Fruit fly (Drosophila melanogaster) whole organism: ENCODE results near the gene CG9664.
A peak's percentile ranks its signal among the peaks of the same experiment; 100 is the strongest.

Experiments used
- CG8478 ChIP-seq: fragments of >200 bp; optimal IDR thresholded peaks from 2 replicates; lab custom pipeline; 2018; ENCODE audit warnings: inconsistent platforms
- Dll ChIP-seq: fragments of >200 bp; optimal IDR thresholded peaks from 2 replicates; lab custom pipeline; 2017
- EcR ChIP-seq, 2 experiments: fragments of >200 bp; optimal IDR thresholded peaks; 2 replicates each; lab custom pipeline; 2017; ENCODE audit warnings: missing biosample characterization in 2 of 2, missing genetic modification characterization in 2 of 2, missing genetic modification reagents in 2 of 2
- pan ChIP-seq: fragments of >200 bp; optimal IDR thresholded peaks from 2 replicates; lab custom pipeline; 2017
- psq ChIP-seq: fragments of >200 bp; optimal IDR thresholded peaks from 2 replicates; lab custom pipeline; 2017
- usp ChIP-seq: fragments of >200 bp; optimal IDR thresholded peaks from 2 replicates; lab custom pipeline; 2017; ENCODE audit warnings: missing biosample characterization, missing genetic modification characterization, mixed read lengths

The CG9664 gene

DNA sequence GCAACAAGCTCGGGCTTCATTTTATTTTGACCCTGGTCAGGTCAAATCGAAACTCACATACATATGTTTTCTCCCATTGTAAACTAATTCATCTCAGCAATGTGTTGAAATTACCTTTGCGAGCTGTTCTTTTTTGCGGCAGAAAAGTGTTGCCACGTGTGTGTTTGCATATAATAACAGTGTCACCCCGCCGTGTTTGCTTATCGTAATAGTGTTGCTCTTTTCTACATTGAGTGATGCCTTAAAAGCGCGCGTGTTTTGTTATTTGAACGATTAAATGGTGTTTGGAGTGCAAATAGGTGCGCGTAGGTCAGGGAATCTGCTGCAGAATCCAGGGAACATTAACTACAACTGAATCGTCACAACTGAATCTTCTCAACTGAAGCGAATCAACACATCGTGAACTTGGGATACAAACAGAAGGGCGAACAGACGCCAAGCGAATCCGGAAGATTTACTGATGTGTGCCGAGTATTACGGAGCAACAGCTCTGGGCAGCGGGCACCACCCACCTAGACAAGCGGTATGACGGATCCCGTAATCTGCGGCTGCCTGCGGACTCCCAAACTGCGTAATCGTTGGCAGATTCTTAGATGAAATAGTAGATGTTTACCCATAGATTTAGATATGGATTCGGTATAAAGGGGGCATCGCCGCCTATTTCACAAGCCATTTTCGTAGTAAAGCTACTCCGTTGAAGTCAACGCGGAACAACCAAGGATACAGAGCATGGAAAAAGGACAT, 14.2 kb upstream of the CG9664 start, which contains the start of gene CG15406:
TSS of gene CG15406 (plus strand) at position 694 of the 744 bp plus-strand sequence.
- TF ChIP-seq pan (lab: Kevin White, UChicago) (no peak), usp (GFP tag; lab: Kevin White, UChicago) (no peak), EcR (GFP tag; optimal IDR thresholded peaks at IDR 0.05; lab: Kevin White, UChicago) (no peak), psq (lab: Kevin White, UChicago) (no peak), CG8478 (lab: Kevin White, UChicago) (no peak), Dll (lab: Kevin White, UChicago) (no peak)

DNA sequence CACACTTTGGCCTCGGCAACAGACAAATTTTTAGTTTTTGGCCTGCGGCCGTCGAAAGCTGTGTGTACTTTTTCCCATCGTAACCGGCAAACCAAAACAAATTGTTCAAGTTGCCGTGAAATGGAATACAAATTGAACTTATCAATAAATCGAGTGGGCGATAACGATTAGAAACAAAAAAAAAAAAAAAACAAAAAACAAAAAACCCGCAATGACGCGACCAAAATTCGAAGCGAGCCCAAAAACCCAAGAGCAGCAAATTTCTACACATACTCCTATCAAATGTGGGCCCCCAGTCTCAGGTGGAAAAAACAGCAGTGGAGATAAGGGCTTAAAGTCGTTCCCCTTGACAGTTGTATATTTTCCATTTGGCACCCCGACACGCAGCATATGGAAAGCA, 12.7 kb upstream of the CG9664 start:
- TF ChIP-seq pan (lab: Kevin White, UChicago) (no peak), CG8478 (lab: Kevin White, UChicago) (no peak), psq (lab: Kevin White, UChicago) (no peak), usp (GFP tag; lab: Kevin White, UChicago) (no peak), EcR (GFP tag; optimal IDR thresholded peaks at IDR 0.05; lab: Kevin White, UChicago) (no peak), Dll (lab: Kevin White, UChicago) (no peak)

DNA sequence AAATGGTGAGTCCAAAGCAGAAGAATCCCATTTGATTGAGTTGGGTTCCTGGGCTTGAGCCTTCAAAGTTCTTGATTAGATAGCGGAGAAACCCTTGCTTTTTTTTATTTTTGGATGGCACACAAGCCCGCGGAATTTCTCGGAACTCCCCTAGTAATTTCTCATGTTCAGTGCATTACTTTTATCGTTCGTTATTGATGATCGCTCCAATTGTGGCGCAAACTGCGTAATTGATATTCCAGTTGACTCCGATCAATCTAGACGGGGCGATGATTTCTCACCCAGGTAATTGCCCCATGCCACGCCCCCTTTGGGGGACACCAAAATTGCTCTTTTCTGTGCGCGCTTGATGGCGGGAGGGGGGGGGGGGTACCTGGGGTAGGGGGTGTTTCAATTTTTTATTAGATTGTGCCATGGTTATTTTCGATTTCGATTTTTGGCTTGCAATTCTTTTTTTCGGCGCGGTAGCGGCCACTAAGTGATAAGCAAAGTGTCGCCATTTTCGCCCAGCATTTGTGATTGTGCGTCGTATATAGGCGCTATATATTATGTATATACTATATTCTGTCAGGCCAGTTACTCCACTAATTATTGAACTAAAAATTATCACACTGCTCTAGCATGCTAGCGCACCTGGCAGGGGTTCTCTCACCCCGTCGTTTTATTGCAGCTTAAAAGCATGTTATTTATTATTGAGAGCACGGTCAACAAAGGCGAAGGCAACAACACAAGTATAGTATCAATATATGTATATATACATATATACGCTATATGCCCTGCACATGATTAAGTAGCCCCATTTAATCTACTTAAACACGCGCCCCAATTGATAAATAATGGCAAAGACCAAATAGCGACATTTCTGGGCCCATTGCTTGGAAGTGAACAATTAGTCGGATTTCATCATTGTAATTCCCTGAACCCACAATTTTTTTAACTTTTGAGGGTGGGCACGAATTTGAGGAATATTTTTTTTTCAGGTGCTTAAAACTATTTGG, 10.6 kb upstream of the CG9664 start:
- TF ChIP-seq psq (lab: Kevin White, UChicago) = no peak
- no peak for TF ChIP-seq CG8478 (lab: Kevin White, UChicago)
- TF ChIP-seq EcR (GFP tag; optimal IDR thresholded peaks at IDR 0.05; lab: Kevin White, UChicago) = no peak

DNA sequence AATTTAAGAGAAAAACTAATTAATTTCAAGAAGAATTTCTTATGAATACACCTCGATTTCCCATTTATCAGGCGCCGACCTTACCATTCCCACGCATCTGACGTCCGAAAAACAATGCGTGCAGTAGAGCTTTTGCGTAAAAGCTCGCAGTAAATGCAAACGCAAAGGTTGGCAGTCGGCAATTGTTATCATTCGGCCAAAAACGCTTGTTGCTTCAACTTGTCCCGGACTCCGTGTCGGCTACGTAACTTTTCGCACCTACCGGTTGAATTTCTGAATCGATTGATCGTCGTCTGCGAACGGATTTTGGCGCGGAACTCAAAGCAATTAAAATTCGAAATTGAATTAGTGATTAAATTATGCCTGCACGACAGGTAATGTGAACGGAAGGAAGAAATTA, 9.4 kb upstream of the CG9664 start, which contains the start of gene CG3277:
TSS of gene CG3277 (plus strand) at position 208 of the 400 bp plus-strand sequence.
- TF ChIP-seq EcR (GFP tag; optimal IDR thresholded peaks at IDR 0.05; lab: Kevin White, UChicago) (no peak), pan (lab: Kevin White, UChicago) (no peak), usp (GFP tag; lab: Kevin White, UChicago) (no peak), CG8478 (lab: Kevin White, UChicago) (no peak), Dll (lab: Kevin White, UChicago) (no peak), psq (lab: Kevin White, UChicago) (no peak)

DNA sequence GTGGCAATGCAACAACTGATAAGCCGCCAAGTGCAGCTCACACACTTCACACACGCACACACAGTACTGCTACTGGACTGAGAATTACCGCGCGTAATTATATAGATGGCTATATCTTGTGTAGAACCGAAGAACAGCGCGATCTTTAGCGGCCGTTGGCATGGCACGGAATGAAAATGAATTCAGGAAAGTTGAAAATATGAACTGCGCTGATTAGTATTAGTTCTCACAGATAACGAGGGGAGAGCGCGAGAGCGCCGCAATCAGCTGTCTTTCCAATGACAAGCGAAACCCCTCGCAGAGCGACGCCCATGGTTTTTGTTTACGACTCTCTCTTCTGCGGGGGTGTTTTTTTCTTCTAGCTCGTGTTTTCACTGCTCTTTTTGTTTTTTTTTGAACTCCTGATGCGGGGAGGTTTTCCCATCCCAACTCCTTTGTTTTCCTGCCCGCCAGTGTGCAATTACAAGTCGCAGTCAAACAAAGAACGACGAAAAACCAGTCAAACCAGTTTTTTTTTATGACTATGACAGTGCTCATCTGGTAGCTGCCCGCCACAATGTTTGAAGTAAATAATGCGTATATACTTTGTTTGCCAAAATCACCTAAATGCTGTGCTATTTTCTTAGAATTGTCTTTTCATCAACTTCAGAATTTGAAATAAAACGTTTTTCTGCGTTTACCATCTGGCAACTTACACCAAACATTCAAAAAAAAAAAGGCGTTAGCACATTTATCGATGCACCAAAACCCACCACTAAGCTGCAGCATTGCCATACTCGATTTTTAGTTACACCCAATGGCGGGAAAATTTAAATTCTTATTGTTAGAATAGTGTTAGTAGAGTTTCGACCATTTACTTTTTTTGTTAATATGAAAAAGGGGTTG, 8.7 kb upstream of the CG9664 start, which contains the start of gene CG9663:
TSS of gene CG9663 (minus strand) at position 173 of the 885 bp plus-strand sequence.
- peak in 1 of 2 experiments; percentile 5 for TF ChIP-seq EcR (GFP tag; optimal IDR thresholded peaks at IDR 0.05; lab: Kevin White, UChicago)
- TF ChIP-seq pan (lab: Kevin White, UChicago) = no peak

DNA sequence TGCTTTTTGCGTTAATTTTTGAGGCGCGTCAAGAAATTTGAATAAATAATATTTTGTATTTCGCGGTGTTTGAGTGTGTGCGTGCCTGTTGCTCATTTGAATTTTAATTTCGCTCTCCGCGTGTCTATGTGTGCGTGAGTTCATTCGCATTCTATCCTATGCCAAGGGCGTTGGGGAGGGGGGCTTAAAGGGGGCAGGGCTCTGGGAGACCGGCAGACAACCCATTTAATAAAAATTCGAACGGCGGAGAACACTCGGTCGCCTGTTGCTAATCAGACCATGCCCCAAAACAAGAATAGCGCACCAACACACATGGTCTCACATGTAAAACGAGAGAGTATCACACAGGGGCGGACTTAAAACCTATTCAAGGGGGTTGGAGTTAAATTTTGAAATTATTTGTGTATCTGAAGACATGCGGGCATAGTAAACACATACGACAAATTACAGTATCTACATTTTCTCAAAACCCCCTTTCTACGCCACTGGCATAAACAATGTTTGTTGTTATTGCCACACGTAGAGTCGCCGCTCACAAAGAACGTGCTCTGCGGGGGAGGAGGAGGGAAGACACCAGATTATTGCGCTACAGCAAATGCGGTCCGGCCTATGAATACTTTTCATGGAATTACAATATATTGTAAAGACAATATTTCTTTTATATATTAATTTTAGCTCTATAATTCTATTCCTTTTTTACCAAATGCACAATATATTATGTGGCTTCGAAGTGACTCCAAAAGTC, 7.4 kb upstream of the CG9664 start:
- TF ChIP-seq Dll (lab: Kevin White, UChicago) = no peak
- TF ChIP-seq EcR (GFP tag; optimal IDR thresholded peaks at IDR 0.05; lab: Kevin White, UChicago) = peak; percentile 31 to 74
- no peak for TF ChIP-seq pan (lab: Kevin White, UChicago)

DNA sequence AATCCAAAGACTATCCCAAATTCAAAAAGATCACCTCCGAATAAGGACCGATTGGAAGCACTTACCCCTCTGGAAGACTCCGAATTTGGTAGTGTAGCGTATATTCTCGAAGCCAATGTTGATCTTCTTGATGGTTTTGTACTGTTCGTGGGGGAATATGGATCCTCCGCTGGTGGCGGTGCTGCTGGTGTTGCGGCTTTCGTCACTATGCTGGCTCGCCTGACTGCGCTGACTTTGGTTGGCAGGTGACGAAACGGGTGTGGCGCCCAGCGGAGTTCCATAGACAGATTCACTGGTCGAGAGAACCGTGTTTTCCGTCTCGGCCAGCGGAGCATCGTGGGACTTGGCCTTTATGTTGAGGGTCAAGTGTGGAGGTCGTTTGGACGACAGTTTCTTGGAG, 6.6 kb upstream of the CG9664 start:
- no peak for TF ChIP-seq usp (GFP tag; lab: Kevin White, UChicago)
- no peak for TF ChIP-seq pan (lab: Kevin White, UChicago)
- no peak for TF ChIP-seq EcR (GFP tag; optimal IDR thresholded peaks at IDR 0.05; lab: Kevin White, UChicago)
- no peak for TF ChIP-seq CG8478 (lab: Kevin White, UChicago)
- no peak for TF ChIP-seq psq (lab: Kevin White, UChicago)
- no peak for TF ChIP-seq Dll (lab: Kevin White, UChicago)

DNA sequence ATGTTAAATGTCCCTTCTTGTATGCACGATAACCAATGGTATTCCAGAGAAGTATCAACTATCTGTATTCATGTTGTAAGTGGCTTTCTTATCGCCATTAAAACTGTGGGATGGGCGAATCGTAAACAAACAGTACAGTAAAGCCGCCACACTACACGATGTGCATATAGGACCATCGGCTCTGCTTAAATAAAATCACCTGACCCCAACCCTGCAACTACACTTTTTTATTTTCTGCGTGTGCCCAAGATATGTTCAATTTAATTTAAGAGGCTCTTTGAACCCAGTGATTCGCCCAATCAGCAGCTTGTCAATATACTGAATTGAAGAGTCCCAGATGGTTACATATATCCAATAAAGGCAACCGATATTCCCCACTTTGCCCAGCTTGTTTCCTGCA, 5.3 kb upstream of the CG9664 start:
- TF ChIP-seq pan (lab: Kevin White, UChicago) (no peak), CG8478 (lab: Kevin White, UChicago) (no peak), EcR (GFP tag; optimal IDR thresholded peaks at IDR 0.05; lab: Kevin White, UChicago) (no peak), usp (GFP tag; lab: Kevin White, UChicago) (no peak), psq (lab: Kevin White, UChicago) (no peak), Dll (lab: Kevin White, UChicago) (no peak)

DNA sequence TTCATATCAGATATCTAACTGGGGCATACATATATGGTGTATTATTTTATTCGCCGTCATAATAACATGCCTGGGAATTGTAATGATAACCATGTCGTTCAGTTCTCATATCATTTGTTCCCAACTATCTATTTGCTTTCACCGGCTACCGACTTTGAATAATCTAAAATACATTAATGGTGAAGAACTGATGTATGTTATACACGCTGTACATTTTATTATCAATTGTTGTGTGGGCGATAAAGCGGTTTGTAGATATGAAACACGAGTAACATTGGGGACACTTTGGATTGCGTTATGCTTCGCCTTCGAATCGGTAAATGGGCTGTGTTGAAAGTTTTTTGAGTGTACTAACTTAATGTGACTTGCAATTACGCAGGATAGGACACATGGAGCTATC, 4.6 kb upstream of the CG9664 start:
- no peak for TF ChIP-seq psq (lab: Kevin White, UChicago)
- TF ChIP-seq usp (GFP tag; lab: Kevin White, UChicago) = no peak
- no peak for TF ChIP-seq CG8478 (lab: Kevin White, UChicago)
- no peak for TF ChIP-seq Dll (lab: Kevin White, UChicago)
- TF ChIP-seq EcR (GFP tag; optimal IDR thresholded peaks at IDR 0.05; lab: Kevin White, UChicago) = no peak
- TF ChIP-seq pan (lab: Kevin White, UChicago) = no peak

DNA sequence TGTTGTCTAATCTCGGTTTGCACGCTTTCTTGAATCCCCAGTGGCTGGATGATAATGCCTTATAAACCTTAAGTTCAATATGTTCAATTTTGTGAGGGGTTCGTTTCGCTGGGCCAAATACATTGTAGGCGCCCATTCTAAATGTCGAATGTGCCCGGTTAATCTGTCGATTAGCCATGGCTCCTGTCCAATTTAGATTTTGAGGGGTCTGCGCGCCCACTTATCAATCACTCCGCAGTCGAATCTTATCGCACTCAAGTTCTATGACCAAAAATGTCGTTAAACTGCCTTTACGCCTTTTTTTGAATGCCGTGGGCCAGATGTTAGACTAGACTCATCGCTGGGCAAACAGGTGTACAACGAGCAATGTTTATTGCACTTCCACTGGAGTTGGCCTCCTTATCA, 3.6 kb upstream of the CG9664 start:
- TF ChIP-seq usp (GFP tag; lab: Kevin White, UChicago) (no peak), pan (lab: Kevin White, UChicago) (no peak), CG8478 (lab: Kevin White, UChicago) (no peak), EcR (GFP tag; optimal IDR thresholded peaks at IDR 0.05; lab: Kevin White, UChicago) (no peak), psq (lab: Kevin White, UChicago) (no peak), Dll (lab: Kevin White, UChicago) (no peak)
